Fruit fly (Drosophila melanogaster): ENCODE measurements around the gene CG32432.

DNA sequence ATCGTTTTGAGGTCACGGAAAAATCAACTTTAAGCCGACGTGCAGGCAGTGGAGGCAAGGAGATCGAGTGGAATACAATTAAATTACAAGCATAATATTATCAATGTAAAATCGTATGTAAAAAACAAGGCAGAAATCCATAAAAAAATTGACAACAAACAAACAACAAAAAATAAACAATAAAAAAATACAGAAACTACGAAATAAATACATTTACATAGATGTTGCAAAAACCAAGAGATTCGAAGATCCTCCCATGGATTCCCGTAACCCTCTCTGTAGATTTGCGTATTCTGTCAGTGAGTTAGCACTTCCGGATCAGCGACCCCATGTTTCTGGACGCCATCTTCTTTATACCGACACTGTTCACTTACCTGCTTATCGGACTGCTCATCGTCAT lies 49.1 kb downstream of the CG32432 start, which contains the start of gene CG3288:
- no peak for TF ChIP-seq psq (optimal IDR thresholded peaks at IDR 0.05)
- no peak for TF ChIP-seq EcR (GFP tag; optimal IDR thresholded peaks at IDR 0.05)
- TF ChIP-seq Dll (optimal IDR thresholded peaks at IDR 0.05): no peak
- no peak for TF ChIP-seq pan (optimal IDR thresholded peaks at IDR 0.05)
- TF ChIP-seq CG8478 (optimal IDR thresholded peaks at IDR 0.05): no peak
- no peak for TF ChIP-seq usp (GFP tag; optimal IDR thresholded peaks at IDR 0.05)

All from whole organism.